Worm (Caenorhabditis elegans): ENCODE measurements around the gene T10G3.1.
A peak's percentile ranks its signal among the peaks of the same experiment; 100 is the strongest.

T10G3.1 gene

DNA sequence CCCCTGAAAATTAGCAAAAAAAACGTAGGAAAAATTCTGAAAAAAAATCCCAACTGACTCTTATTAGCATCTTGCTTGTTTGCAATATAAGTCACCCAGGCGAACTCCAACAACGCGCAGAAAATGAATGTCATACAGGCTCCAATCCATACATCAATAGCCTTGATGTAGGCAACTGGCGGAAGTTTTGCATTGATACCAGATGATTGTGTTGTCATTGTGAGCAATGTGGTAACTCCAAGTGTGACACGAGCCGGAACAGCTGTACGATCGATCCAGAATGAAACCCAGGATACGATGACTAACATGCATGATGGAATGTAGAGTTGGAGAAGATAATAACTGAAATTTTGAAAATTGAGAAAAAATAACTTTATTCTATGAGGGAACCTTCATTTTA, 25.7 kb upstream of the T10G3.1 start:
- no peak for TF ChIP-seq lsy-12 (tag; optimal IDR thresholded peaks at IDR 0.05)
- no peak for TF ChIP-seq daf-12 (tag; optimal IDR thresholded peaks at IDR 0.05)
- TF ChIP-seq lin-15B (tag; optimal IDR thresholded peaks at IDR 0.05): no peak
- no peak for TF ChIP-seq ZK546.5 (tag; optimal IDR thresholded peaks at IDR 0.05)
- no peak for TF ChIP-seq pha-4 (tag; optimal IDR thresholded peaks at IDR 0.05)
- no peak for TF ChIP-seq egl-27 (tag; optimal IDR thresholded peaks at IDR 0.05)
- no peak for TF ChIP-seq mml-1 (tag; optimal IDR thresholded peaks at IDR 0.05)
- TF ChIP-seq eor-1 (tag; optimal IDR thresholded peaks at IDR 0.05): no peak
- TF ChIP-seq fkh-10 (GFP tag; optimal IDR thresholded peaks at IDR 0.05): no peak
- no peak for TF ChIP-seq ztf-11 (tag; optimal IDR thresholded peaks at IDR 0.05)
- TF ChIP-seq ceh-9 (tag; optimal IDR thresholded peaks at IDR 0.05): no peak
- no peak for TF ChIP-seq lin-39 (tag; optimal IDR thresholded peaks at IDR 0.05)
- no peak for TF ChIP-seq unc-62 (GFP tag; optimal IDR thresholded peaks at IDR 0.05)
- no peak for TF ChIP-seq unc-39 (tag; optimal IDR thresholded peaks at IDR 0.05)
- no peak for TF ChIP-seq fkh-2 (tag; optimal IDR thresholded peaks at IDR 0.05)
- TF ChIP-seq sea-2 (GFP tag; optimal IDR thresholded peaks at IDR 0.05): no peak

DNA sequence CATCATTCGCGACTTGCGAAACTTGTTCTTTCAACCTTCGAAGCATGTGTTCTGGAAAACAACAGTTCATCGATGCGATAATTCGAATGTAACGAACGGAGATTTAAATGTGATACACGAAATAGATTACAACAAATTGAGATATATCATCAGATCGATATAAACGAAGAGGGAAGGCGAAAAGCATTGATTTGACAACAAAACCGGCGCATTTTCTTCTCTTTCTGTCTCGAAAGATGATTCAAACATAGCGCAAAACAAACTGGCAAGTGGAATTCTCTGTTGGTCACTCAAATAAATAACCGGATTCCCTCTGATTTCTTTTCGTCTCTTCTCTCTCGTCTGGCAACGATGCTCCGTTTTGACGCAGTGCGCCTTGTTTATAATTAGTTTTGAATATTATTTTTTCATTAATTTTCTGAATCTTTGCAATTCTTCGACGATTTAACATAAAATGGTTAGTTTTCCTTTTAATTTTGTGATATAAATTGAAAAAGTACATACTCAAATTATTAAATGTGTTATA, 23.9 kb upstream of the T10G3.1 start, which contains the start of the genes eea-1 and gut-2:
eea-1 (minus strand) TSS at position 51 of the 526 bp plus-strand sequence.
gut-2 (plus strand) TSS at position 369 of the 526 bp plus-strand sequence.
- TF ChIP-seq hmg-11 (tag; optimal IDR thresholded peaks at IDR 0.05): peak; percentile 74
- TF ChIP-seq lin-39 (tag; optimal IDR thresholded peaks at IDR 0.05): peak; percentile 8
- peak; percentile 60 for TF ChIP-seq egl-5 (tag; optimal IDR thresholded peaks at IDR 0.05)
- TF ChIP-seq pha-4 (tag; optimal IDR thresholded peaks at IDR 0.05): peak; percentile 92
- peak; percentile 74 for TF ChIP-seq nhr-43 (tag; optimal IDR thresholded peaks at IDR 0.05; ENCODE audit: poor library complexity, severe bottlenecking)
- no peak for TF ChIP-seq nhr-12 (tag; optimal IDR thresholded peaks at IDR 0.05)
- no peak for TF ChIP-seq ZK546.5 (tag; optimal IDR thresholded peaks at IDR 0.05)
- TF ChIP-seq nhr-23 (tag; optimal IDR thresholded peaks at IDR 0.05): peak; percentile 86
- peak; percentile 79 for TF ChIP-seq snpc-4 (tag; optimal IDR thresholded peaks at IDR 0.05)
- no peak for TF ChIP-seq lsy-12 (tag; optimal IDR thresholded peaks at IDR 0.05)
- TF ChIP-seq jun-1 (tag; optimal IDR thresholded peaks at IDR 0.05): no peak
- TF ChIP-seq nhr-25 (tag; optimal IDR thresholded peaks at IDR 0.05): peak; percentile 73
- peak; percentile 19 for TF ChIP-seq ama-1 (optimal IDR thresholded peaks at IDR 0.05)
- peak; percentile 40 for TF ChIP-seq ceh-28 (tag; optimal IDR thresholded peaks at IDR 0.05)
- TF ChIP-seq lin-15B (tag; optimal IDR thresholded peaks at IDR 0.05): peak; percentile 77
- TF ChIP-seq ceh-9 (tag; optimal IDR thresholded peaks at IDR 0.05): no peak
- TF ChIP-seq tbx-2 (tag; optimal IDR thresholded peaks at IDR 0.05): no peak
- no peak for TF ChIP-seq eor-1 (tag; optimal IDR thresholded peaks at IDR 0.05)
- TF ChIP-seq nhr-28 (tag; optimal IDR thresholded peaks at IDR 0.05): no peak
- peak; percentile 69 for TF ChIP-seq nfya-1 (tag; optimal IDR thresholded peaks at IDR 0.05; ENCODE audit: insufficient read depth)
- no peak for TF ChIP-seq nhr-237 (tag; optimal IDR thresholded peaks at IDR 0.05)
- TF ChIP-seq elt-2 (tag; optimal IDR thresholded peaks at IDR 0.05): peak; percentile 14
- TF ChIP-seq unc-39 (tag; optimal IDR thresholded peaks at IDR 0.05): no peak

DNA sequence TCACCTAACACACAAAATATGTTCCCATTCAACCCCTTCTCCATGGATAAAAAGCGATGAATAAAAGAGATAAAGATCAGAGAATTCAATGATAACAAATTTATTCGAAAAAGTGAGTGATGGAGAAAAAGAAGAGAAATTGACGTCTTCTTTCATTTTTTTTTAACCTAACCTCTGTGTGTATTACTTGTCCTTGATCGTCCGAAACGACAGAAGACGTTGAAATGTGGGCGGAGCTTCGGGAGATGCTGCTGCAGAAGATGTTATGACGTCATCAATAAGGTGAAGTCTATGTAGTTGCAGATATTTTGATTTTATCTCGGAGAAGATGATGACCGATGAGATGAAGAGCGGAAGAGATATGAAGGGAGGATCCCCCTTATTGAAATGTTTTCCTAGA, 16.4 kb upstream of the T10G3.1 start, which contains the start of gene T10G3.3:
T10G3.3 (minus strand) TSS at position 370 of the 400 bp plus-strand sequence.
- TF ChIP-seq nhr-43 (tag; optimal IDR thresholded peaks at IDR 0.05; ENCODE audit: poor library complexity, severe bottlenecking): peak; percentile 2
- TF ChIP-seq mdl-1 (tag; optimal IDR thresholded peaks at IDR 0.05): no peak
- no peak for TF ChIP-seq daf-12 (tag; optimal IDR thresholded peaks at IDR 0.05)
- peak; percentile 69 for TF ChIP-seq nhr-25 (tag; optimal IDR thresholded peaks at IDR 0.05)
- peak; percentile 90 for TF ChIP-seq elt-1 (tag; optimal IDR thresholded peaks at IDR 0.05)
- peak; percentile 39 for TF ChIP-seq nhr-23 (tag; optimal IDR thresholded peaks at IDR 0.05)
- no peak for TF ChIP-seq aly-2 (tag; optimal IDR thresholded peaks at IDR 0.05)
- no peak for TF ChIP-seq zag-1 (tag; optimal IDR thresholded peaks at IDR 0.05)
- no peak for TF ChIP-seq lin-39 (tag; optimal IDR thresholded peaks at IDR 0.05)
- TF ChIP-seq ceh-82 (tag; optimal IDR thresholded peaks at IDR 0.05): no peak

DNA sequence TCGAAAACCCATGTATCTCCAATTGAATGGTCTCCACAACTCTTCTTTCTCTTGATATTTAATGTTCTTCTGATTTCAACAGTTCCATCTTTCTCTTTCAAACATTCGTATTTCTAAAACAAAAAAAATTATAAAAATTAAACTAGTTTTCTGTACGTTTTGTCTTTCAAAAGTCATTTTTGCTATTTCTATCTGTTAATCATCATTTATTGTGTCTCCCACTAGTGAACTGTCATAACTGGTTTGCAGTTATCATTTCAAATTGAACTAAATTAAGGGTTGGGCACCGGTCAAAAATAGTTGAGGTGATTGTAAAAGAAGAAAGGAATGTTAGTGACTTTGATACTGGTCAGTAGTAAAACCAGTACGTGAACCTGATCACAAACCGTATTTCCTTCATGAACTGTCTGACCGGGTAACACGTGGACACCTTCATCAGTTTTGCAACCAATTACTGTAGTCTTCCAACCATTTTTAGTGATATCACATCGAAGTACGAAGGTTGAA, 14.9 kb upstream of the T10G3.1 start:
- TF ChIP-seq tbx-2 (tag; optimal IDR thresholded peaks at IDR 0.05) (no peak), skn-1 (tag; optimal IDR thresholded peaks at IDR 0.05) (no peak), ama-1 (optimal IDR thresholded peaks at IDR 0.05) (no peak), elt-3 (tag; optimal IDR thresholded peaks at IDR 0.05) (peak in 1 of 3 experiments; percentile 30)
